Fruit fly (Drosophila melanogaster) whole organism, larva: ENCODE data around the gene CG31089.

Experiments used
- noc ChIP-seq: fragments of 200-800 bp; sonication (Bioruptor generic); optimal IDR thresholded peaks from 3 replicates; lab custom pipeline; 2019; ENCODE audit warnings: missing biosample characterization, mild to moderate bottlenecking, missing genetic modification characterization, moderate library complexity

CG31089 gene

dm6 chr3R:25888307-25889075 lies 14.0 kb upstream of the CG31089 start, which contains the start of gene Lnk:
Lnk (plus strand) TSS chr3R:25888542.
- TF ChIP-seq noc (tag; lab: Kevin White, UChicago), result peak; percentile 16

- no peak for TF ChIP-seq noc (tag; lab: Kevin White, UChicago)
Observed at dm6 chr3R:25893272-25893671, 9.2 kb upstream of the CG31089 start, which contains the start of gene CG5913. CG5913 (plus strand) TSS chr3R:25893495.

dm6 chr3R:25895522-25895921 lies 6.9 kb upstream of the CG31089 start, which contains the start of gene Sodq:
Sodq (plus strand) TSS chr3R:25895822.
- no peak for TF ChIP-seq noc (tag; lab: Kevin White, UChicago)

dm6 chr3R:25897176-25897575 lies 5.3 kb upstream of the CG31089 start, which contains the start of gene Mco3:
Mco3 (plus strand) TSS chr3R:25897476.
- TF ChIP-seq noc (tag; lab: Kevin White, UChicago), result no peak

- TF ChIP-seq noc (tag; lab: Kevin White, UChicago), result no peak
Observed at dm6 chr3R:25899690-25900089, 2.8 kb upstream of the CG31089 start, which contains the start of gene CG31091. CG31091 (plus strand) TSS chr3R:25899903.

- TF ChIP-seq noc (tag; lab: Kevin White, UChicago), result peak; percentile 75
Observed at dm6 chr3R:25906722-25907121, 4.3 kb downstream of the CG31089 start, which contains the start of gene kumpel. kumpel (plus strand) TSS chr3R:25907022.

- no peak for TF ChIP-seq noc (tag; lab: Kevin White, UChicago)
Observed at dm6 chr3R:25919912-25920311, 17.5 kb downstream of the CG31089 start.

dm6 chr3R:25922534-25922933 lies 20.1 kb downstream of the CG31089 start, which contains the start of gene CG14546:
CG14546 (minus strand) TSS chr3R:25922634.
- TF ChIP-seq noc (tag; lab: Kevin White, UChicago), result no peak

dm6 chr3R:25941310-25941709 lies 38.9 kb downstream of the CG31089 start:
- TF ChIP-seq noc (tag; lab: Kevin White, UChicago), result no peak
